Worm (Caenorhabditis elegans): ENCODE measurements around the gene Y59A8B.24.

ce11 chrV:17945460-17945859 is 6.3 kb upstream of the Y59A8B.24 start:
- TF ChIP-seq nhr-120 (GFP tag; IDR thresholded peaks at IDR 0.05) (no peak), ceh-58 (GFP tag; IDR thresholded peaks at IDR 0.05) (no peak), gei-17 (GFP tag; optimal IDR thresholded peaks at IDR 0.05) (no peak), madf-10 (tag; optimal IDR thresholded peaks at IDR 0.05) (no peak), unc-130 (GFP tag; optimal IDR thresholded peaks at IDR 0.05) (no peak), snpc-4 (GFP tag; optimal IDR thresholded peaks at IDR 0.05) (no peak), snpc-4 (tag; optimal IDR thresholded peaks at IDR 0.05) (no peak)

Measured in whole organism, young adult.